Worm (Caenorhabditis elegans) whole organism, L4/young adult: Measurements from ENCODE around the gene cyp-33C6.

Experiments
- W03F9.2 ChIP-seq: fragments of 150-350 bp; optimal IDR thresholded peaks from 2 replicates; lab custom pipeline; 2014; ENCODE audit warnings: missing biosample characterization, missing genetic modification characterization
- dao-5 ChIP-seq: sonication (generic microtip); optimal IDR thresholded peaks from 2 replicates; lab custom pipeline; 2016; ENCODE audit warnings: missing genotype, missing genetic modification characterization, moderate library complexity, missing compliant biosample characterization
- him-1 ChIP-seq: sonication (generic microtip); optimal IDR thresholded peaks from 2 replicates; lab custom pipeline; 2016; ENCODE audit warnings: missing genotype, missing genetic modification reagents, missing genetic modification characterization, missing compliant biosample characterization

The cyp-33C6 gene

DNA sequence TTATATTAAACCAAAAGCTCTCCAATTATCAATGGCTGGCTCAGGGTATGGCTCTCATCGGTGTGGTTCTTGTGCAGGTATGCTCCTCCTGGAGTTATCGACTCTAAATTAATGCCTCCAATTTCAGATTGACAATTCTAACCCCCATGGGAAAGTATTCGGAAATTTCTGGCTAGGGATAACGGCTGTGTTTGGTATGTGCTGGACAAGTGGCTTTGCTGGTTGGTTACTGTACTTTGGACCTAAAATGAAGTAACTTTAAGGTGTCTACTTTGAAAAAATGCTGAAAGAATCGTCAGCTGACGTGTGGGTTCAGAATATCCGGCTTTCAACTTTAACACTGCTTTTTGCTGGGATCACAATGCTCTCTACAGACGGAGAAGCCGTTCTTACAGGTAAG, 32.3 kb downstream of the cyp-33C6 start:
- TF ChIP-seq him-1 (tag; lab: Kevin White, UChicago) (no peak), W03F9.2 (no peak), dao-5 (tag; lab: Kevin White, UChicago) (no peak)

- no peak for TF ChIP-seq W03F9.2
- TF ChIP-seq dao-5 (tag; lab: Kevin White, UChicago) = no peak
- no peak for TF ChIP-seq him-1 (tag; lab: Kevin White, UChicago)
Measured at ce11 chrV:2215352-2215751, 33.9 kb downstream of the cyp-33C6 start, which contains the start of gene nstp-8. TSS of gene nstp-8 (plus strand) at chrV:2215652.

DNA sequence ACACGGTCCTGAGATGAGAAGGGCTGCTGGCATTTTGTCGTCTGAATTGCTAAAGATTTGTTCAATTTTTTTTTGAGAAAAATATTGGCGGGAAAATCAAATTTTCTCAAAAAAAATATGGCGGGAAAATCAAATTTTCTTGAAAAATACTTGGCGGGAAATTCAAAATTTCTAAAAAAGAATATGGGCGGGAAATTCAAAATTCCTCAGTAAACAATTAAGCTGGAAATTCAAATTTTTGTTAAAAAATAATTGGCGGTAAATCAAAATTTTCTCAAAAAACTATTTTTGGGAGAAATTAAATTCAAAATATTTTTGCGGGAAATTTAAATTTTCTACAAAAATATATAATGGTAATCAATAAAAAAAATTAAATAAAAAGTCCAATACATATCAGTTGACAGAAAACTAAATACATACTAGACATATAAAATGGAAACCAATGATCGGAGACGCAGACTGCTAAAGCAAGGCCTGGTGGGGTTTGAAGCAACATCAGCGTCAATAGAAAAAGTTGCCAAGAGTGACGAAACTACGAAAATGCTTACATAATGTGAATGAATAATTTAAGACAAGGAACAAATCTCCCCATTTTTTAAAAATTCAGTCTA, 34.7 kb downstream of the cyp-33C6 start, which contains the start of gene nhr-184:
TSS of gene nhr-184 (minus strand) at position 51 of the 611 bp plus-strand sequence.
- TF ChIP-seq W03F9.2 (peak; percentile 33), dao-5 (tag; lab: Kevin White, UChicago) (no peak), him-1 (tag; lab: Kevin White, UChicago) (no peak)

- no peak for TF ChIP-seq him-1 (tag; lab: Kevin White, UChicago)
- TF ChIP-seq W03F9.2 = no peak
- TF ChIP-seq dao-5 (tag; lab: Kevin White, UChicago) = no peak
Measured at ce11 chrV:2211936-2212335, 37.3 kb downstream of the cyp-33C6 start, which contains the start of gene nhr-133. TSS of gene nhr-133 (minus strand) at chrV:2212118.

ce11 chrV:2207527-2207926, 41.7 kb downstream of the cyp-33C6 start:
- TF ChIP-seq him-1 (tag; lab: Kevin White, UChicago) = no peak
- no peak for TF ChIP-seq W03F9.2
- TF ChIP-seq dao-5 (tag; lab: Kevin White, UChicago) = no peak

DNA sequence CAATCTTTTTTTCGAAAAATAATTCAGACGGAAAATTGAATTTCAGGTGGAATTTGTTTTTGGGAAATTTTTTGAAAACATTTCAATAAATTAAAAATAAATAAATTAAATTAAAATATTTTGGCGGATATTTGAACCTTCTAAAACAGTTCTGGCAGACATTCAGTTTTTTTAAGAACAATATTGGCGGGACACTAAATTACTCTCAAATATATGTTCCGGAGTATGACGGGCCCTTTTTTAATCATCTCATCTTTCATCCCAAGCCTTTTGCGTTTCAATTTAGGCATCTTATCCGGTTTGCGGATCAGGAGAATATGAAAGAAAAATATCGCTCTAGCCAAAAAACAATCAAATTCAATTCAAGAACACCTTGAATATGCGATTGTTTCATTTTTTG, 42.4 kb downstream of the cyp-33C6 start, which contains the start of gene svh-11:
TSS of gene svh-11 (plus strand) at position 301 of the 400 bp plus-strand sequence.
- TF ChIP-seq W03F9.2 (no peak), dao-5 (tag; lab: Kevin White, UChicago) (no peak), him-1 (tag; lab: Kevin White, UChicago) (no peak)

DNA sequence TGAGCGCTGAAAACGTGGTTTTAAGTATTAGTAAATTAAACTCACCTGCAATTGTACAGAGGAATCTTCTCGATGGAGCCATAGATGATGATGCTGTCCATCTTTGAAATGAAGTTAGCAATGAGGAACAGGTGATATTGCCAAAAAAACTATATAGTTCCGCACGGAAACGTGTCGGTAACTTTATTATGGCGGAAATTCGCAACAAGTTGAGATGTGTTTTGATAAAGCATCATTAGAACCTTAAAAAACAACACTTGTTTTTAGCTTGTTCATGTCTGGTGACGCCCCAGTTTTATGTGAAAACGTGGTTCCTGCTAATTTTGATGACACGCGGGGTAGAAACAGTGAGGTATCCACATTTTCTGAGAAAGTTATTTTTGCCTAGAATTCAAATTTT, 43.0 kb downstream of the cyp-33C6 start, which contains the start of gene srt-40:
TSS of gene srt-40 (minus strand) at position 101 of the 400 bp plus-strand sequence.
- TF ChIP-seq W03F9.2 (no peak), dao-5 (tag; lab: Kevin White, UChicago) (no peak), him-1 (tag; lab: Kevin White, UChicago) (no peak)

DNA sequence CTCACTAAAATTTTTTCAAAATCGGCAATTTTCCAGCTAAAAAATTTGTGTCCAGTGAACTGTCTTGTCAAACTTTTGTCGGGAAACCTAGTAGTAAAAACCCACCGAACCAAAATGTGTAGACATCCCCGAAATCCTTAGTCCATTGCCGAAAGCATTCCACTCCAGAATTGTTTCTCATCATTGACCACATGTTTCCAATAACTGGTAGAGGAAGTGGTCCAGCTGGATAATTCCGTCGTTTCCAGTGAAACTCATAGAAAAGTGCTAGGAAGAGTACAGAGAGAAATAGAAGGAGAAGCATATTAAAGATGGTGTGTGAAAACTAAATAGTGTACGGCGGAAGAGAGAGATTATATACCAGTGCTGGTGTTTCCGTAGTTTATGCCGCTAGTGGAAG, 45.1 kb downstream of the cyp-33C6 start, which contains the start of gene cyp-33C12:
TSS of gene cyp-33C12 (minus strand) at position 321 of the 400 bp plus-strand sequence.
- TF ChIP-seq dao-5 (tag; lab: Kevin White, UChicago) (no peak), W03F9.2 (no peak), him-1 (tag; lab: Kevin White, UChicago) (no peak)

- TF ChIP-seq dao-5 (tag; lab: Kevin White, UChicago) = no peak
- TF ChIP-seq W03F9.2 = no peak
- TF ChIP-seq him-1 (tag; lab: Kevin White, UChicago) = no peak
Measured at ce11 chrV:2201240-2201639, 48.0 kb downstream of the cyp-33C6 start, which contains the start of gene cyp-32B1. TSS of gene cyp-32B1 (minus strand) at chrV:2201415.

DNA sequence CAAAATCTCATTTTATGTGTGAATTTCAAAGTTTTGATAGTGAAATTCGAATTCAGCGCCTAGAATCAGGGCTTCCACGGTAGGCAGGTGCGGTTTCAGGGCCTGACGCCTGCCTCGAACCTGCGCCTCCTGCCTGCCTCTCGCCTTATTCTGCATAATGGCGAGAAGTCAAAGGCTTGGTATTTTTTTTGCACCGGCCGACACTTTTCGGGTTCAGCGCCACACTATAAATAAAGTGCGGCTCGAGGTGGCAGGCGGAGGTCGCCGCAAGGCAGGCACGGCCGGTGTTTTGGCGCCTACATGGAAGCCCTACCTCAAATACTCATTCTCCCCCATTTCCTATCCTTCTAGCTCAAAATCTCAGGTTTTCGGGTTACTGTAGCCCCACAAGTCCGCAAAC, 48.8 kb downstream of the cyp-33C6 start:
- TF ChIP-seq W03F9.2 = no peak
- TF ChIP-seq dao-5 (tag; lab: Kevin White, UChicago) = no peak
- no peak for TF ChIP-seq him-1 (tag; lab: Kevin White, UChicago)

DNA sequence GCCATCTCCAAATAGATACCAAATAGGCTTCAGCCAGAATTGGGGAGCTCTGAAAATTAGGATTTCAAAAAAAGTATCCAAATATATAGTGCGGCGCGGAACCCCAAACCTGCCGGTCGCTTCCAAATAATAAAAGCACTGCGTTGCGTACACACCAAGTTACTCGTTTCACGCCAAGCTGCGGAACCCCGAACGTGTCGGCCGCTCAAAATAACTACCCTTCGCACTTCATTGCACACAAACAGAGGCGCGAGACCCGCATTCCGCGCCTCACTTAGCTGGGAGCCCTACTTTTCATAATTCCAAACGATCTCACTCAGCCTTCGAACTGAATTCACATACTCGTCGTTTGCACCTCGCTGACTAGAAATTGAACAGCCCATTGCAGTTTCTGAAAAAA, 49.6 kb downstream of the cyp-33C6 start:
- TF ChIP-seq him-1 (tag; lab: Kevin White, UChicago) (no peak), W03F9.2 (no peak), dao-5 (tag; lab: Kevin White, UChicago) (no peak)
